Worm (Caenorhabditis elegans) whole organism, L3 larva: Measurements from ENCODE around the gene T20B3.14.

Source experiments
- R02D3.7 ChIP-seq: fragments of 150-350 bp; optimal IDR thresholded peaks from 2 replicates; lab custom pipeline; 2014; ENCODE audit warnings: missing biosample characterization, missing genetic modification characterization
- ama-1 ChIP-seq: fragments of 150-350 bp; optimal IDR thresholded peaks from 2 replicates; lab custom pipeline; 2018
- ceh-28 ChIP-seq: fragments of 150-350 bp; optimal IDR thresholded peaks from 2 replicates; lab custom pipeline; 2014; ENCODE audit warnings: missing biosample characterization, missing genetic modification reagents, missing genetic modification characterization
- nhr-11 ChIP-seq: fragments of 150-350 bp; optimal IDR thresholded peaks from 2 replicates; lab custom pipeline; 2014; ENCODE audit warnings: missing biosample characterization, missing genetic modification characterization
- nhr-77 ChIP-seq: fragments of 150-350 bp; optimal IDR thresholded peaks from 2 replicates; lab custom pipeline; 2014; ENCODE audit warnings: missing biosample characterization, missing genetic modification characterization
- pha-4 ChIP-seq: fragments of 150-350 bp; optimal IDR thresholded peaks from 2 replicates; lab custom pipeline; 2014; ENCODE audit warnings: missing biosample characterization, missing genetic modification reagents, missing genetic modification characterization
- unc-62 ChIP-seq: fragments of 150-350 bp; sonication (generic microtip); optimal IDR thresholded peaks from 4 replicates; lab custom pipeline; 2014; ENCODE audit warnings: missing biosample characterization, missing genetic modification reagents, missing genetic modification characterization
- zag-1 ChIP-seq: fragments of 150-350 bp; optimal IDR thresholded peaks from 2 replicates; lab custom pipeline; 2014; ENCODE audit warnings: missing biosample characterization, missing genetic modification characterization
- ztf-11 ChIP-seq: fragments of 150-350 bp; optimal IDR thresholded peaks from 2 replicates; lab custom pipeline; 2014; ENCODE audit warnings: missing biosample characterization, missing genetic modification characterization

- TF ChIP-seq ama-1 (lab: Kevin White, UChicago) (no peak), unc-62 (no peak), nhr-77 (no peak), R02D3.7 (tag; lab: Kevin White, UChicago) (no peak), nhr-11 (tag; lab: Kevin White, UChicago) (no peak), pha-4 (tag; lab: Kevin White, UChicago) (no peak), zag-1 (no peak), ztf-11 (tag; lab: Kevin White, UChicago) (no peak), ceh-28 (tag; lab: Kevin White, UChicago) (no peak)
Observed at ce11 chrV:16842941-16843340, 21.8 kb upstream of the T20B3.14 start, which contains the start of gene clec-25.
